Worm (Caenorhabditis elegans) whole organism, early embryonic: ENCODE results near the gene sri-47.

Experiments
- ama-1 ChIP-seq: fragments of 150-350 bp; optimal IDR thresholded peaks from 2 replicates; lab custom pipeline; 2014
- ceh-13 ChIP-seq: fragments of 200-800 bp; sonication (Bioruptor generic); optimal IDR thresholded peaks from 2 replicates; lab custom pipeline; 2018; ENCODE audit warnings: mild to moderate bottlenecking, missing genetic modification characterization, missing compliant biosample characterization

- TF ChIP-seq ama-1 (lab: Kevin White, UChicago) (no peak), ceh-13 (GFP tag; lab: Kevin White, UChicago) (no peak)
Observed at ce11 chrII:2659364-2659763, 2.7 kb downstream of the sri-47 start, which contains the start of gene gcy-21.
